Worm (Caenorhabditis elegans) whole organism, L4 larva: ENCODE data around the gene CD4.8.

Experiments
- F49E8.2 ChIP-seq: sonication (generic microtip); optimal IDR thresholded peaks from 2 replicates; lab custom pipeline; 2016; ENCODE audit warnings: missing compliant biosample characterization, mild to moderate bottlenecking, missing genetic modification characterization, borderline replicate concordance
- dve-1 ChIP-seq: sonication (generic microtip); optimal IDR thresholded peaks from 2 replicates; lab custom pipeline; 2017; ENCODE audit warnings: antibody characterized with exemption, mild to moderate bottlenecking, missing genetic modification characterization, missing compliant biosample characterization; ENCODE audit not compliant: insufficient read depth
- mxl-3 ChIP-seq: fragments of 200-800 bp; sonication (Bioruptor generic); optimal IDR thresholded peaks from 2 replicates; lab custom pipeline; 2018; ENCODE audit warnings: mild to moderate bottlenecking, missing genetic modification characterization, missing compliant biosample characterization
- nhr-76 ChIP-seq: fragments of 150-350 bp; optimal IDR thresholded peaks from 2 replicates; lab custom pipeline; 2014; ENCODE audit warnings: missing biosample characterization, missing genetic modification characterization
- vab-7 ChIP-seq: fragments of 200-800 bp; sonication (Bioruptor generic); IDR thresholded peaks from 2 replicates; pipeline ENCODE4 v1.3.6; 2022; ENCODE audit warnings: missing genetic modification reagents, missing genetic modification characterization, missing compliant biosample characterization

- TF ChIP-seq vab-7 (GFP tag; lab: Robert Waterston, UW), result no peak
- TF ChIP-seq F49E8.2 (tag; lab: Kevin White, UChicago), result no peak
- no peak for TF ChIP-seq dve-1 (tag; lab: Kevin White, UChicago)
- TF ChIP-seq nhr-76, result no peak
- no peak for TF ChIP-seq mxl-3
Measured at ce11 chrV:5567119-5567518, 34.0 kb downstream of the CD4.8 start, which contains the start of gene C18C4.7.
